Fruit fly (Drosophila melanogaster): ENCODE data around the gene CG2150.

DNA sequence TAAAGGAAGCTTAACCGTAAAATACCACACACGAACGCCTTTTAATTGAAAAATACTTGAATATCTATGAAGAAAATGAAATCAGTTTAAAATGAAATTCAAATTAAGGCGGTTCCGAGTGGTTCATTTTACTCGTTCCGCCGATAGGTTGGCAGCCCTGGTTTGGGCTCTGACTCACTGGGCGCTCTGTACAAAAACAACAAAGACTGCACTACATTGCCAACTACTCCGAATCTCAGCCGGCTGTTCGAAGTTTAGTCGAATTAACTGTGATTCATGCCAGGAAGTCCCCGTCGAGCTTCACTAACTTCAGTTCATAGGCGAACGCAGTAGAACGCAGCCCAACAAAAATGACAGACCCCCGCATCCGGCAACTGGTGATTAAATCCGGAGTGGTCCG lies 21.3 kb downstream of the CG2150 start, which contains the start of gene Tbca:
- no peak for TF ChIP-seq Hr96 (GFP tag; optimal IDR thresholded peaks at IDR 0.05)
- peak; percentile 79 for TF ChIP-seq bab1 (GFP tag; optimal IDR thresholded peaks at IDR 0.05)
- peak; percentile 100 for TF ChIP-seq kay (GFP tag; ENCODE audit: borderline replicate concordance)
- TF ChIP-seq CG7101 (tag; optimal IDR thresholded peaks at IDR 0.05), result no peak
- no peak for TF ChIP-seq Clk (GFP tag; optimal IDR thresholded peaks at IDR 0.05)
- no peak for TF ChIP-seq ovo (GFP tag; optimal IDR thresholded peaks at IDR 0.05)
- TF ChIP-seq tj (GFP tag; optimal IDR thresholded peaks at IDR 0.05), result no peak
- no peak for TF ChIP-seq toe (GFP tag; optimal IDR thresholded peaks at IDR 0.05)
- peak; percentile 30 for TF ChIP-seq cic (GFP tag; optimal IDR thresholded peaks at IDR 0.05)
- no peak for TF ChIP-seq CG5204 (GFP tag; optimal IDR thresholded peaks at IDR 0.05)
- no peak for TF ChIP-seq CG7045 (GFP tag; optimal IDR thresholded peaks at IDR 0.05)
- TF ChIP-seq Mnt (GFP tag; optimal IDR thresholded peaks at IDR 0.05), result no peak

Measured in whole organism, adult.